Fruit fly (Drosophila melanogaster) whole organism, pupa: ENCODE data around the gene Fic.

ENCODE experiments used
- CG10348 ChIP-seq: fragments of 200-800 bp; sonication (Bioruptor generic); IDR thresholded peaks from 2 replicates; pipeline ENCODE4 v1.3.6; 2022; ENCODE audit warnings: missing biosample characterization, missing genetic modification characterization
- CG12605 ChIP-seq: fragments of 200-800 bp; sonication (Bioruptor generic); IDR thresholded peaks from 2 replicates; pipeline ENCODE4 v1.3.6; 2022; ENCODE audit warnings: missing biosample characterization, missing genetic modification characterization
- CG13204 ChIP-seq: fragments of 200-800 bp; sonication (Bioruptor generic); optimal IDR thresholded peaks from 2 replicates; lab custom pipeline; 2018; ENCODE audit warnings: missing biosample characterization, mild to moderate bottlenecking, missing genetic modification characterization, moderate library complexity
- CG14655 ChIP-seq: fragments of 200-800 bp; sonication (Bioruptor generic); optimal IDR thresholded peaks from 3 replicates; lab custom pipeline; 2017; ENCODE audit warnings: mild to moderate bottlenecking, missing biosample characterization, missing genetic modification reagents, missing genetic modification characterization
- CG15710 ChIP-seq: fragments of 200-800 bp; sonication (Bioruptor generic); optimal IDR thresholded peaks from 2 replicates; lab custom pipeline; 2018; ENCODE audit warnings: missing biosample characterization, mild to moderate bottlenecking, missing genetic modification characterization, moderate library complexity
- CG17806 ChIP-seq: fragments of 200-800 bp; sonication (Bioruptor generic); optimal IDR thresholded peaks from 2 replicates; lab custom pipeline; 2018; ENCODE audit warnings: missing biosample characterization, mild to moderate bottlenecking, missing genetic modification characterization, moderate library complexity
- CG32121 ChIP-seq: fragments of 200-800 bp; sonication (Bioruptor generic); IDR thresholded peaks from 2 replicates; pipeline ENCODE4 v1.3.6; 2022; ENCODE audit warnings: missing biosample characterization, missing genetic modification characterization
- CG34367 ChIP-seq: fragments of 200-800 bp; sonication (Bioruptor generic); optimal IDR thresholded peaks from 2 replicates; lab custom pipeline; 2018; ENCODE audit warnings: missing biosample characterization, mild to moderate bottlenecking, missing genetic modification characterization
- CG4496 ChIP-seq: fragments of 200-800 bp; sonication (Bioruptor generic); IDR thresholded peaks from 3 replicates; pipeline ENCODE4 v1.3.6; 2022; ENCODE audit warnings: missing biosample characterization, missing genetic modification characterization
- CG8159 ChIP-seq: fragments of 200-800 bp; sonication (Bioruptor generic); optimal IDR thresholded peaks from 3 replicates; lab custom pipeline; 2018; ENCODE audit warnings: missing biosample characterization, mild to moderate bottlenecking, missing genetic modification characterization, moderate library complexity
- CG8301 ChIP-seq: fragments of 200-800 bp; sonication (Bioruptor generic); optimal IDR thresholded peaks from 2 replicates; lab custom pipeline; 2018; ENCODE audit warnings: missing biosample characterization, mild to moderate bottlenecking, missing genetic modification characterization
- CG9948 ChIP-seq: fragments of 200-800 bp; sonication (Bioruptor generic); optimal IDR thresholded peaks from 2 replicates; lab custom pipeline; 2018; ENCODE audit warnings: missing biosample characterization, mild to moderate bottlenecking, missing genetic modification characterization, moderate library complexity
- D1 ChIP-seq: fragments of 200-800 bp; sonication (Bioruptor generic); optimal IDR thresholded peaks from 2 replicates; lab custom pipeline; 2018; ENCODE audit warnings: missing biosample characterization, mild to moderate bottlenecking, missing genetic modification characterization, moderate library complexity
- EcR ChIP-seq: fragments of 200-800 bp; sonication (Bioruptor generic); optimal IDR thresholded peaks from 3 replicates; lab custom pipeline; 2019; ENCODE audit warnings: missing biosample characterization, missing genetic modification characterization, mild to moderate bottlenecking, moderate library complexity, missing genetic modification reagents
- Ets98B ChIP-seq: fragments of 200-800 bp; sonication (Bioruptor generic); IDR thresholded peaks from 2 replicates; pipeline ENCODE4 v1.3.6; 2022; ENCODE audit warnings: missing biosample characterization, missing genetic modification characterization
- Pif1A ChIP-seq: fragments of 200-800 bp; sonication (Bioruptor generic); optimal IDR thresholded peaks from 3 replicates; lab custom pipeline; 2016; ENCODE audit warnings: missing biosample characterization, missing genetic modification characterization
- Pif1B ChIP-seq: fragments of 200-800 bp; sonication (Bioruptor generic); optimal IDR thresholded peaks from 3 replicates; lab custom pipeline; 2016; ENCODE audit warnings: missing biosample characterization, missing genetic modification characterization
- Snoo ChIP-seq: fragments of 200-800 bp; sonication (Bioruptor generic); optimal IDR thresholded peaks from 3 replicates; lab custom pipeline; 2017; ENCODE audit warnings: missing biosample characterization, mild to moderate bottlenecking, missing genetic modification characterization, inconsistent platforms
- fd96Ca ChIP-seq: fragments of 200-800 bp; sonication (Bioruptor generic); IDR thresholded peaks from 3 replicates; pipeline ENCODE4 v1.3.6; 2022; ENCODE audit warnings: missing biosample characterization, missing genetic modification characterization
- gl ChIP-seq: fragments of 200-800 bp; sonication (Bioruptor generic); optimal IDR thresholded peaks from 2 replicates; lab custom pipeline; 2018; ENCODE audit warnings: missing biosample characterization, mild to moderate bottlenecking, missing genetic modification characterization
- rn ChIP-seq: fragments of 200-800 bp; sonication (Bioruptor generic); IDR thresholded peaks from 2 replicates; pipeline ENCODE4 v1.3.6; 2022; ENCODE audit warnings: missing biosample characterization, missing genetic modification characterization

Gene Fic

dm6 chr2L:6462259-6462658, 38.1 kb downstream of the Fic start:
- TF ChIP-seq rn (GFP tag; lab: Robert Waterston, UW) = no peak
- TF ChIP-seq CG14655 (GFP tag; lab: Kevin White, UChicago) = no peak
- no peak for TF ChIP-seq CG10348 (GFP tag; lab: Robert Waterston, UW)
- no peak for TF ChIP-seq fd96Ca (GFP tag; lab: Robert Waterston, UW)
- TF ChIP-seq CG8301 (tag; lab: Kevin White, UChicago) = no peak
- no peak for TF ChIP-seq CG13204 (GFP tag; lab: Kevin White, UChicago)
- no peak for TF ChIP-seq Pif1B (GFP tag; lab: Kevin White, UChicago)
- no peak for TF ChIP-seq CG8159 (tag; lab: Kevin White, UChicago)
- no peak for TF ChIP-seq Ets98B (GFP tag; lab: Robert Waterston, UW)
- no peak for TF ChIP-seq gl (tag; lab: Kevin White, UChicago)
- no peak for TF ChIP-seq CG15710
- TF ChIP-seq CG34367 (tag; lab: Kevin White, UChicago) = no peak
- TF ChIP-seq Pif1A (GFP tag; lab: Kevin White, UChicago) = no peak
- TF ChIP-seq CG17806 (tag; lab: Kevin White, UChicago) = no peak
- TF ChIP-seq CG4496 (GFP tag; lab: Robert Waterston, UW) = no peak
- TF ChIP-seq CG12605 = no peak
- no peak for TF ChIP-seq D1 (tag; lab: Kevin White, UChicago)
- no peak for TF ChIP-seq CG9948
- TF ChIP-seq CG32121 (GFP tag; lab: Robert Waterston, UW) = no peak
- no peak for TF ChIP-seq Snoo (tag; lab: Kevin White, UChicago)
- TF ChIP-seq, all 21 proteins: peak for 0

dm6 chr2L:6463392-6463791, 39.3 kb downstream of the Fic start:
- no peak for TF ChIP-seq Snoo (tag; lab: Kevin White, UChicago)
- no peak for TF ChIP-seq D1 (tag; lab: Kevin White, UChicago)
- 0 out of 3 replicates have a peak, but pooled peaks have one; percentile 37 for TF ChIP-seq fd96Ca (GFP tag; lab: Robert Waterston, UW)
- no peak for TF ChIP-seq rn (GFP tag; lab: Robert Waterston, UW)
- TF ChIP-seq Pif1B (GFP tag; lab: Kevin White, UChicago) = no peak
- peak; percentile 71 for TF ChIP-seq CG13204 (GFP tag; lab: Kevin White, UChicago)
- peak; percentile 64 for TF ChIP-seq EcR

- no peak for TF ChIP-seq gl (tag; lab: Kevin White, UChicago)
- no peak for TF ChIP-seq EcR
- TF ChIP-seq CG8301 (tag; lab: Kevin White, UChicago) = peak; percentile 26
- TF ChIP-seq CG17806 (tag; lab: Kevin White, UChicago) = no peak
- TF ChIP-seq Pif1A (GFP tag; lab: Kevin White, UChicago) = peak; percentile 12
- peak; percentile 21 for TF ChIP-seq CG14655 (GFP tag; lab: Kevin White, UChicago)
- TF ChIP-seq rn (GFP tag; lab: Robert Waterston, UW) = no peak
- no peak for TF ChIP-seq CG32121 (GFP tag; lab: Robert Waterston, UW)
- TF ChIP-seq fd96Ca (GFP tag; lab: Robert Waterston, UW) = no peak
- TF ChIP-seq CG8159 (tag; lab: Kevin White, UChicago) = no peak
- TF ChIP-seq Pif1B (GFP tag; lab: Kevin White, UChicago) = no peak
Observed at dm6 chr2L:6464270-6464669, 40.1 kb downstream of the Fic start.

dm6 chr2L:6464780-6465179, 40.6 kb downstream of the Fic start:
- TF ChIP-seq CG9948 (no peak), gl (tag; lab: Kevin White, UChicago) (no peak), CG17806 (tag; lab: Kevin White, UChicago) (no peak), CG14655 (GFP tag; lab: Kevin White, UChicago) (no peak), EcR (no peak)

dm6 chr2L:6465497-6465896, 41.4 kb downstream of the Fic start, which contains the start of gene Rchy1:
Gene Rchy1 (minus strand): TSS chr2L:6465669.
- TF ChIP-seq CG9948 (no peak), Pif1B (GFP tag; lab: Kevin White, UChicago) (peak; percentile 16), CG8159 (tag; lab: Kevin White, UChicago) (no peak), Pif1A (GFP tag; lab: Kevin White, UChicago) (peak; percentile 15), CG12605 (peak; percentile 93), gl (tag; lab: Kevin White, UChicago) (peak; percentile 20), CG4496 (GFP tag; lab: Robert Waterston, UW) (peak; percentile 15; the same call in 1 of the 3 replicates), Ets98B (GFP tag; lab: Robert Waterston, UW) (peak; percentile 44; the same call in 1 of the 2 replicates), CG32121 (GFP tag; lab: Robert Waterston, UW) (0 out of 2 replicates have a peak, but pooled peaks have one; percentile 18), CG8301 (tag; lab: Kevin White, UChicago) (no peak), Snoo (tag; lab: Kevin White, UChicago) (peak; percentile 1)

dm6 chr2L:6467509-6467908, 43.4 kb downstream of the Fic start, which contains the start of gene HemK1:
Gene HemK1 (minus strand): TSS chr2L:6467698.
- TF ChIP-seq CG12605 = no peak
- no peak for TF ChIP-seq rn (GFP tag; lab: Robert Waterston, UW)
- TF ChIP-seq gl (tag; lab: Kevin White, UChicago) = no peak
- no peak for TF ChIP-seq CG14655 (GFP tag; lab: Kevin White, UChicago)
- TF ChIP-seq CG15710 = no peak
- no peak for TF ChIP-seq Pif1B (GFP tag; lab: Kevin White, UChicago)
